Worm (Caenorhabditis elegans): ENCODE measurements around the gene Y53F4B.26.

The Y53F4B.26 gene

ce11 chrII:15165681-15166235, 25.0 kb upstream of the Y53F4B.26 start, which contains the start of gene gst-27:
Gene gst-27, minus strand, starts transcription at chrII:15165731.
- TF ChIP-seq ztf-4 (tag; optimal IDR thresholded peaks at IDR 0.05) (peak; percentile 23), nhr-25 (tag; optimal IDR thresholded peaks at IDR 0.05) (peak; percentile 70), ZK546.5 (tag; optimal IDR thresholded peaks at IDR 0.05) (no peak), ama-1 (optimal IDR thresholded peaks at IDR 0.05) (peak; percentile 36), nhr-76 (tag; optimal IDR thresholded peaks at IDR 0.05) (no peak), pqm-1 (tag; optimal IDR thresholded peaks at IDR 0.05) (peak; percentile 45), ceh-28 (tag; optimal IDR thresholded peaks at IDR 0.05) (no peak), nhr-11 (tag; optimal IDR thresholded peaks at IDR 0.05) (no peak), daf-12 (tag; optimal IDR thresholded peaks at IDR 0.05) (no peak), nhr-43 (tag; optimal IDR thresholded peaks at IDR 0.05; ENCODE audit: poor library complexity, severe bottlenecking) (peak; percentile 82), tbx-2 (tag; optimal IDR thresholded peaks at IDR 0.05) (peak; percentile 80), pha-4 (tag; optimal IDR thresholded peaks at IDR 0.05) (peak; percentile 86), fkh-10 (GFP tag; optimal IDR thresholded peaks at IDR 0.05) (no peak), nhr-67 (tag; optimal IDR thresholded peaks at IDR 0.05) (no peak), elt-2 (tag; optimal IDR thresholded peaks at IDR 0.05) (peak; percentile 73), ceh-82 (tag; optimal IDR thresholded peaks at IDR 0.05) (peak; percentile 37), lin-39 (tag; optimal IDR thresholded peaks at IDR 0.05) (peak; percentile 97), nhr-77 (tag; optimal IDR thresholded peaks at IDR 0.05) (peak; percentile 49), eor-1 (tag; optimal IDR thresholded peaks at IDR 0.05) (no peak), hmg-11 (tag; optimal IDR thresholded peaks at IDR 0.05) (peak; percentile 94), mml-1 (tag; optimal IDR thresholded peaks at IDR 0.05) (no peak), fos-1 (tag; optimal IDR thresholded peaks at IDR 0.05) (peak; percentile 68), R02D3.7 (tag; optimal IDR thresholded peaks at IDR 0.05) (peak; percentile 42), nhr-12 (tag; optimal IDR thresholded peaks at IDR 0.05) (no peak), ztf-11 (tag; optimal IDR thresholded peaks at IDR 0.05) (no peak), skn-1 (tag; optimal IDR thresholded peaks at IDR 0.05) (peak; percentile 56), lsy-12 (tag; optimal IDR thresholded peaks at IDR 0.05) (peak; percentile 62), zag-1 (tag; optimal IDR thresholded peaks at IDR 0.05) (no peak), snpc-4 (tag; optimal IDR thresholded peaks at IDR 0.05) (peak; percentile 77), ceh-16 (tag; optimal IDR thresholded peaks at IDR 0.05) (no peak), mdl-1 (tag; optimal IDR thresholded peaks at IDR 0.05) (no peak), elt-1 (tag; optimal IDR thresholded peaks at IDR 0.05) (no peak), nfya-1 (tag; optimal IDR thresholded peaks at IDR 0.05; ENCODE audit: insufficient read depth) (peak; percentile 84), unc-62 (GFP tag; optimal IDR thresholded peaks at IDR 0.05) (no peak), fkh-2 (tag; optimal IDR thresholded peaks at IDR 0.05) (no peak), nhr-23 (tag; optimal IDR thresholded peaks at IDR 0.05) (peak; percentile 62), egl-27 (tag; optimal IDR thresholded peaks at IDR 0.05) (peak; percentile 75), unc-39 (tag; optimal IDR thresholded peaks at IDR 0.05) (no peak), ceh-9 (tag; optimal IDR thresholded peaks at IDR 0.05) (no peak), lin-15B (tag; optimal IDR thresholded peaks at IDR 0.05) (peak; percentile 61), egl-5 (tag; optimal IDR thresholded peaks at IDR 0.05) (peak; percentile 77), nhr-28 (tag; optimal IDR thresholded peaks at IDR 0.05) (no peak), jun-1 (tag; optimal IDR thresholded peaks at IDR 0.05) (peak; percentile 61), aly-2 (tag; optimal IDR thresholded peaks at IDR 0.05) (no peak), elt-3 (tag; optimal IDR thresholded peaks at IDR 0.05) (peak in 1 of 3 experiments; percentile 33), nhr-237 (tag; optimal IDR thresholded peaks at IDR 0.05) (no peak), sea-2 (GFP tag; optimal IDR thresholded peaks at IDR 0.05) (no peak)

Data from whole organism, L3 larva.